Fruit fly (Drosophila melanogaster) whole organism, embryonic: ENCODE data around the gene Scm.

Source experiments
- Abd-B ChIP-seq: fragments of 200-800 bp; sonication (Bioruptor generic); optimal IDR thresholded peaks from 2 replicates; lab custom pipeline; 2018; ENCODE audit warnings: missing biosample characterization, mild to moderate bottlenecking, missing genetic modification characterization, moderate library complexity
- Atf-2 ChIP-seq: fragments of 200-800 bp; sonication (Bioruptor generic); optimal IDR thresholded peaks from 2 replicates; lab custom pipeline; 2016; ENCODE audit warnings: missing biosample characterization, missing genetic modification characterization
- CG13624 ChIP-seq: fragments of 200-800 bp; sonication (Bioruptor generic); optimal IDR thresholded peaks from 2 replicates; lab custom pipeline; 2016; ENCODE audit warnings: missing biosample characterization, missing genetic modification characterization
- CG2129 ChIP-seq: fragments of 200-800 bp; sonication (Bioruptor generic); IDR thresholded peaks from 2 replicates; pipeline ENCODE4 v1.3.6; 2022; ENCODE audit warnings: missing biosample characterization, missing genetic modification characterization; ENCODE audit not compliant: partially characterized antibody
- CG2678 ChIP-seq: fragments of 200-800 bp; sonication (Bioruptor generic); optimal IDR thresholded peaks from 3 replicates; lab custom pipeline; 2019; ENCODE audit warnings: missing biosample characterization, mild to moderate bottlenecking, missing genetic modification characterization, moderate library complexity
- CG2875 ChIP-seq: fragments of 200-800 bp; sonication (Bioruptor generic); optimal IDR thresholded peaks from 2 replicates; lab custom pipeline; 2017; ENCODE audit warnings: missing biosample characterization, mild to moderate bottlenecking, missing genetic modification characterization, missing genetic modification reagents
- CG31224 ChIP-seq: fragments of 200-800 bp; sonication (Bioruptor generic); IDR thresholded peaks from 2 replicates; pipeline ENCODE4 v1.3.6; 2022; ENCODE audit warnings: missing biosample characterization, missing genetic modification characterization
- CG33557 ChIP-seq: fragments of 200-800 bp; sonication (Bioruptor generic); optimal IDR thresholded peaks from 2 replicates; lab custom pipeline; 2019; ENCODE audit warnings: missing biosample characterization, mild to moderate bottlenecking, missing genetic modification characterization, moderate library complexity
- CG34376 ChIP-seq: fragments of 200-800 bp; sonication (Bioruptor generic); optimal IDR thresholded peaks from 2 replicates; lab custom pipeline; 2018; ENCODE audit warnings: missing biosample characterization, mild to moderate bottlenecking, missing genetic modification characterization
- CG4360 ChIP-seq: fragments of 200-800 bp; sonication (Bioruptor generic); IDR thresholded peaks from 2 replicates; pipeline ENCODE4 v1.3.6; 2022; ENCODE audit warnings: missing biosample characterization, missing genetic modification characterization
- CG5180 ChIP-seq: fragments of 200-800 bp; sonication (Bioruptor generic); optimal IDR thresholded peaks from 3 replicates; lab custom pipeline; 2017; ENCODE audit warnings: missing biosample characterization, missing genetic modification characterization, mild to moderate bottlenecking, moderate library complexity, missing genetic modification reagents
- CG7556 ChIP-seq: fragments of 200-800 bp; sonication (Bioruptor generic); optimal IDR thresholded peaks from 2 replicates; lab custom pipeline; 2017; ENCODE audit warnings: missing biosample characterization, mild to moderate bottlenecking, missing genetic modification characterization
- CG7963 ChIP-seq: fragments of 200-800 bp; sonication (Bioruptor generic); IDR thresholded peaks from 3 replicates; pipeline ENCODE4 v1.3.6; 2022; ENCODE audit warnings: missing biosample characterization, missing genetic modification characterization; ENCODE audit not compliant: partially characterized antibody
- CG8089 ChIP-seq: fragments of 200-800 bp; sonication (Bioruptor generic); optimal IDR thresholded peaks from 3 replicates; lab custom pipeline; 2016; ENCODE audit warnings: missing biosample characterization, missing genetic modification characterization
- CG8924 ChIP-seq: fragments of 200-800 bp; optimal IDR thresholded peaks from 3 replicates; lab custom pipeline; 2019; ENCODE audit warnings: missing biosample characterization, mild to moderate bottlenecking, missing genetic modification characterization, moderate library complexity
- CG8944 ChIP-seq: fragments of 200-800 bp; sonication (Bioruptor generic); optimal IDR thresholded peaks from 3 replicates; lab custom pipeline; 2016; ENCODE audit warnings: missing biosample characterization, missing genetic modification characterization
- CG9215 ChIP-seq: fragments of 200-800 bp; sonication (Bioruptor generic); IDR thresholded peaks from 2 replicates; pipeline ENCODE4 v1.3.6; 2022; ENCODE audit warnings: missing biosample characterization, missing genetic modification characterization
- CG9437 ChIP-seq: fragments of 200-800 bp; sonication (Bioruptor generic); optimal IDR thresholded peaks from 2 replicates; lab custom pipeline; 2018; ENCODE audit warnings: missing biosample characterization, mild to moderate bottlenecking, missing genetic modification characterization
- CG9609 ChIP-seq: fragments of 200-800 bp; sonication (Bioruptor generic); optimal IDR thresholded peaks from 3 replicates; lab custom pipeline; 2016; ENCODE audit warnings: missing biosample characterization, missing genetic modification characterization
- Chrac-16 ChIP-seq: fragments of 200-800 bp; sonication (Bioruptor generic); optimal IDR thresholded peaks from 3 replicates; lab custom pipeline; 2016; ENCODE audit warnings: missing biosample characterization, missing genetic modification characterization
- CkIIα-i1 ChIP-seq: fragments of 200-800 bp; sonication (Bioruptor generic); IDR thresholded peaks from 2 replicates; pipeline ENCODE4 v1.3.6; 2022; ENCODE audit warnings: missing biosample characterization, missing genetic modification characterization
- D ChIP-seq, 2 experiments: fragments of 200-800 bp in 1 of 2; fragments of >200 bp in 1 of 2; sonication (Bioruptor generic) in 1 of 2; optimal IDR thresholded peaks; 2 replicates in 1 of 2; 3 replicates in 1 of 2; lab custom pipeline; 2017; ENCODE audit warnings: mild to moderate bottlenecking in 1 of 2, missing biosample characterization in 1 of 2, missing genetic modification characterization in 1 of 2, missing genetic modification reagents in 1 of 2
- Dll ChIP-seq: fragments of 200-800 bp; sonication (Bioruptor generic); IDR thresholded peaks from 4 replicates; pipeline ENCODE4 v1.3.6; 2022; ENCODE audit warnings: missing biosample characterization, missing genetic modification characterization; ENCODE audit not compliant: partially characterized antibody
- Doc2 ChIP-seq: fragments of 200-800 bp; sonication (Bioruptor generic); IDR thresholded peaks from 2 replicates; pipeline ENCODE4 v1.3.6; 2022; ENCODE audit warnings: missing biosample characterization, missing genetic modification characterization
- Ets97D ChIP-seq: fragments of 200-800 bp; sonication (Bioruptor generic); optimal IDR thresholded peaks from 3 replicates; lab custom pipeline; 2016; ENCODE audit warnings: missing biosample characterization, missing genetic modification characterization
- GATAe ChIP-seq: fragments of 200-800 bp; sonication (Bioruptor generic); conservative IDR thresholded peaks from 2 replicates; pipeline ENCODE4 v1.3.6; 2022; ENCODE audit warnings: missing biosample characterization, missing genetic modification characterization
- HLH4C ChIP-seq: fragments of 200-800 bp; sonication (Bioruptor generic); IDR thresholded peaks from 3 replicates; pipeline ENCODE4 v1.3.6; 2022; ENCODE audit warnings: missing biosample characterization, missing genetic modification characterization; ENCODE audit not compliant: partially characterized antibody
- HLHmδ ChIP-seq: fragments of 200-800 bp; sonication (Bioruptor generic); optimal IDR thresholded peaks from 2 replicates; lab custom pipeline; 2018; ENCODE audit warnings: missing biosample characterization, mild to moderate bottlenecking, missing genetic modification characterization, moderate library complexity
- Hr51 ChIP-seq, 2 experiments: fragments of 200-800 bp; sonication (Bioruptor generic); optimal IDR thresholded peaks; 2 replicates in 1 of 2; 3 replicates in 1 of 2; lab custom pipeline; 2016 to 2018; ENCODE audit warnings: missing biosample characterization in 2 of 2, missing genetic modification characterization in 2 of 2, mild to moderate bottlenecking in 1 of 2, moderate library complexity in 1 of 2
- Hsf ChIP-seq: fragments of 200-800 bp; sonication (Bioruptor generic); optimal IDR thresholded peaks from 3 replicates; lab custom pipeline; 2016; ENCODE audit warnings: missing biosample characterization, missing genetic modification characterization
- MESR4 ChIP-seq: fragments of 200-800 bp; sonication (Bioruptor generic); optimal IDR thresholded peaks from 2 replicates; lab custom pipeline; 2018; ENCODE audit warnings: missing biosample characterization, mild to moderate bottlenecking, missing genetic modification characterization, moderate library complexity
- Mad ChIP-seq: fragments of 200-800 bp; sonication (Bioruptor generic); optimal IDR thresholded peaks from 2 replicates; lab custom pipeline; 2016; ENCODE audit warnings: missing biosample characterization, missing genetic modification characterization
- Nf-YB ChIP-seq: fragments of 200-800 bp; sonication (Bioruptor generic); optimal IDR thresholded peaks from 3 replicates; lab custom pipeline; 2019; ENCODE audit warnings: missing biosample characterization, mild to moderate bottlenecking, missing genetic modification characterization, moderate library complexity
- Nf-YC ChIP-seq: fragments of 200-800 bp; optimal IDR thresholded peaks from 3 replicates; lab custom pipeline; 2019; ENCODE audit warnings: missing biosample characterization, mild to moderate bottlenecking, missing genetic modification characterization, moderate library complexity
- Poxn ChIP-seq: fragments of 200-800 bp; sonication (Bioruptor generic); IDR thresholded peaks from 2 replicates; pipeline ENCODE4 v1.3.6; 2022; ENCODE audit warnings: missing biosample characterization, missing genetic modification characterization
- Ravus ChIP-seq: fragments of 200-800 bp; sonication (Bioruptor generic); IDR thresholded peaks from 2 replicates; pipeline ENCODE4 v1.3.6; 2022; ENCODE audit warnings: missing biosample characterization, missing genetic modification characterization
- Sry-β ChIP-seq: fragments of 200-800 bp; sonication (Bioruptor generic); optimal IDR thresholded peaks from 2 replicates; lab custom pipeline; 2018; ENCODE audit warnings: missing biosample characterization, mild to moderate bottlenecking, missing genetic modification characterization, moderate library complexity
- corto ChIP-seq: fragments of 200-800 bp; sonication (Bioruptor generic); optimal IDR thresholded peaks from 2 replicates; lab custom pipeline; 2016; ENCODE audit warnings: missing biosample characterization, mild to moderate bottlenecking, missing genetic modification characterization, moderate library complexity
- eyg ChIP-seq: fragments of 200-800 bp; sonication (Bioruptor generic); optimal IDR thresholded peaks from 3 replicates; lab custom pipeline; 2016; ENCODE audit warnings: missing biosample characterization, missing genetic modification characterization
- fu2 ChIP-seq: fragments of 200-800 bp; sonication (Bioruptor generic); optimal IDR thresholded peaks from 2 replicates; lab custom pipeline; 2016; ENCODE audit warnings: missing biosample characterization, missing genetic modification characterization
- inv ChIP-seq: fragments of 200-800 bp; sonication (Bioruptor generic); IDR thresholded peaks from 2 replicates; pipeline ENCODE4 v1.3.6; 2022; ENCODE audit warnings: missing biosample characterization, missing genetic modification characterization; ENCODE audit not compliant: partially characterized antibody
- kah ChIP-seq: fragments of 200-800 bp; sonication (Bioruptor generic); optimal IDR thresholded peaks from 2 replicates; lab custom pipeline; 2018; ENCODE audit warnings: missing biosample characterization, mild to moderate bottlenecking, missing genetic modification characterization
- ken ChIP-seq: fragments of 200-800 bp; sonication (Bioruptor generic); IDR thresholded peaks from 3 replicates; pipeline ENCODE4 v1.3.6; 2022; ENCODE audit warnings: missing biosample characterization, missing genetic modification characterization
- knrl ChIP-seq: fragments of 200-800 bp; sonication (Bioruptor generic); IDR thresholded peaks from 3 replicates; pipeline ENCODE4 v1.3.6; 2022; ENCODE audit warnings: missing biosample characterization, missing genetic modification characterization; ENCODE audit not compliant: partially characterized antibody
- mam ChIP-seq: fragments of 200-800 bp; sonication (Bioruptor generic); optimal IDR thresholded peaks from 3 replicates; lab custom pipeline; 2016; ENCODE audit warnings: missing biosample characterization, missing genetic modification characterization
- odd ChIP-seq: fragments of 200-800 bp; sonication (Bioruptor generic); optimal IDR thresholded peaks from 2 replicates; lab custom pipeline; 2017; ENCODE audit warnings: missing biosample characterization, mild to moderate bottlenecking, missing genetic modification characterization
- shn ChIP-seq: fragments of 200-800 bp; sonication (Bioruptor generic); optimal IDR thresholded peaks from 3 replicates; lab custom pipeline; 2016; ENCODE audit warnings: missing biosample characterization, missing genetic modification characterization
- sqz ChIP-seq: fragments of 200-800 bp; sonication (Bioruptor generic); optimal IDR thresholded peaks from 3 replicates; lab custom pipeline; 2018; ENCODE audit warnings: missing biosample characterization, mild to moderate bottlenecking, missing genetic modification characterization
- usp ChIP-seq: fragments of >200 bp; optimal IDR thresholded peaks from 2 replicates; lab custom pipeline; 2017; ENCODE audit warnings: missing biosample characterization, missing genetic modification characterization
- wdn ChIP-seq: fragments of 200-800 bp; sonication (Bioruptor generic); IDR thresholded peaks from 2 replicates; pipeline ENCODE4 v1.3.6; 2022; ENCODE audit warnings: missing biosample characterization, missing genetic modification characterization

The Scm gene

DNA sequence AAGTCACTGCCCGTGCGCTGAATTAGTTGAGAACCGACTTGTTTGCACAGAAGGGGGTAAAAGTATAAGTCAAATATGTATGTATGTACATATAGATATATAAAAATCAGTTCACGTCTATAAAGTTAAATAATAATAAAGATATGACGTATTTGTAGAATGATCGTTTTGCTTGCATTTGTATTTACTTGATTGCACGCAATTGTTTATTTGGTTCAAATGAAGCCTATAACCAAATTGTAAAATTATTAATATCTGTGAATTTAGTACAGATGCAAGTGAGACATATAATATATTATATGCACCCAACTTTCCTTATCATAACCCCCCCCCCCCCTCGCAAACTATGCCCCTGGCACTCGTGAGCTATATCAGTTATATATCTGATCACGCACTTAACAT is 36.9 kb downstream of the Scm start (continued):
- TF ChIP-seq CG8944 (GFP tag; lab: Kevin White, UChicago) (no peak), CG7556 (GFP tag; lab: Kevin White, UChicago) (peak; percentile 28), Atf-2 (GFP tag; lab: Kevin White, UChicago) (no peak), Hr51 (GFP tag; optimal IDR thresholded peaks at IDR 0.05; lab: Kevin White, UChicago) (peak in 1 of 2 experiments; percentile 9), CG2129 (GFP tag; lab: Robert Waterston, UW) (no peak), CG7963 (no peak), Ravus (GFP tag; lab: Robert Waterston, UW) (no peak), CG33557 (GFP tag; lab: Kevin White, UChicago) (peak; percentile 39), CG2875 (GFP tag; lab: Kevin White, UChicago) (peak; percentile 8), CG5180 (GFP tag; lab: Kevin White, UChicago) (peak; percentile 46), CkIIα-i1 (GFP tag; lab: Robert Waterston, UW) (no peak), Dll (GFP tag; lab: Robert Waterston, UW) (no peak), Ets97D (GFP tag; lab: Kevin White, UChicago) (no peak), CG8089 (no peak), Nf-YC (tag; lab: Kevin White, UChicago) (no peak), CG13624 (peak; percentile 33), MESR4 (GFP tag; lab: Kevin White, UChicago) (no peak), CG4360 (no peak), kah (GFP tag; lab: Kevin White, UChicago) (no peak), mam (GFP tag; lab: Kevin White, UChicago) (no peak), sqz (GFP tag; lab: Kevin White, UChicago) (peak; percentile 27), Hsf (GFP tag; lab: Kevin White, UChicago) (no peak), Abd-B (GFP tag; lab: Kevin White, UChicago) (no peak), Chrac-16 (GFP tag; lab: Kevin White, UChicago) (no peak), HLH4C (no peak), wdn (GFP tag; lab: Robert Waterston, UW) (0 out of 2 replicates have a peak, but pooled peaks have one; percentile 34), Mad (GFP tag; lab: Kevin White, UChicago) (no peak), Poxn (no peak), CG31224 (0 out of 2 replicates have a peak, but pooled peaks have one; percentile 43), fu2 (GFP tag; lab: Kevin White, UChicago) (no peak), GATAe (GFP tag; lab: Robert Waterston, UW) (no peak), Sry-β (GFP tag; lab: Kevin White, UChicago) (no peak), ken (GFP tag; lab: Robert Waterston, UW) (no peak), shn (no peak), knrl (no peak), CG8924 (peak; percentile 54), odd (peak; percentile 9), CG9215 (GFP tag; lab: Robert Waterston, UW) (peak; percentile 53), CG9609 (GFP tag; lab: Kevin White, UChicago) (no peak), CG2678 (tag; lab: Kevin White, UChicago) (peak; percentile 86), HLHmδ (GFP tag; lab: Kevin White, UChicago) (no peak), Nf-YB (GFP tag; lab: Kevin White, UChicago) (peak; percentile 13), CG9437 (GFP tag; lab: Kevin White, UChicago) (peak; percentile 12), CG34376 (peak; percentile 38), D (optimal IDR thresholded peaks at IDR 0.05; lab: Kevin White, UChicago) (no peak), D (GFP tag; optimal IDR thresholded peaks at IDR 0.05; lab: Kevin White, UChicago) (no peak), eyg (GFP tag; lab: Kevin White, UChicago) (no peak), Doc2 (GFP tag; lab: Robert Waterston, UW) (no peak), corto (GFP tag; lab: Kevin White, UChicago) (no peak), inv (GFP tag; lab: Robert Waterston, UW) (no peak), usp (no peak)
